Worm (Caenorhabditis elegans) whole organism, mixed stage, embryonic: ENCODE measurements around the gene spas-1.

Experiments used
- M03D4.4 ChIP-seq: sonication (generic microtip); optimal IDR thresholded peaks from 2 replicates; lab custom pipeline; 2017; ENCODE audit warnings: mild to moderate bottlenecking, missing genetic modification characterization, missing compliant biosample characterization
- bed-3 ChIP-seq: fragments of 200-800 bp; sonication (Bioruptor generic); optimal IDR thresholded peaks from 3 replicates; lab custom pipeline; 2018; ENCODE audit warnings: mild to moderate bottlenecking, missing genetic modification characterization, moderate library complexity, missing compliant biosample characterization
- blmp-1 ChIP-seq: fragments of 150-350 bp; optimal IDR thresholded peaks from 2 replicates; lab custom pipeline; 2014; ENCODE audit warnings: missing biosample characterization, missing genetic modification characterization
- ceh-39 ChIP-seq: fragments of 150-350 bp; optimal IDR thresholded peaks from 2 replicates; lab custom pipeline; 2014; ENCODE audit warnings: missing biosample characterization, missing genetic modification characterization
- ceh-43 ChIP-seq: fragments of 200-800 bp; sonication (Bioruptor generic); optimal IDR thresholded peaks from 2 replicates; lab custom pipeline; 2018; ENCODE audit warnings: mild to moderate bottlenecking, missing genetic modification characterization, moderate library complexity, missing compliant biosample characterization
- ceh-83 ChIP-seq: fragments of 200-800 bp; sonication (Bioruptor generic); optimal IDR thresholded peaks from 2 replicates; lab custom pipeline; 2018; ENCODE audit warnings: mild to moderate bottlenecking, missing genetic modification characterization, missing compliant biosample characterization
- ces-1 ChIP-seq: fragments of 150-350 bp; optimal IDR thresholded peaks from 2 replicates; lab custom pipeline; 2014; ENCODE audit warnings: missing biosample characterization, missing genetic modification reagents, missing genetic modification characterization
- cnd-1 ChIP-seq: fragments of 200-800 bp; sonication (Bioruptor generic); optimal IDR thresholded peaks from 2 replicates; lab custom pipeline; 2018; ENCODE audit warnings: mild to moderate bottlenecking, missing genetic modification characterization, missing compliant biosample characterization
- drap-1 ChIP-seq: fragments of 200-800 bp; sonication (Bioruptor generic); optimal IDR thresholded peaks from 3 replicates; lab custom pipeline; 2018; ENCODE audit warnings: mild to moderate bottlenecking, missing genetic modification characterization, missing compliant biosample characterization
- elt-3 ChIP-seq: fragments of 150-350 bp; optimal IDR thresholded peaks from 2 replicates; lab custom pipeline; 2014; ENCODE audit warnings: missing biosample characterization, missing genetic modification characterization
- flh-1 ChIP-seq: fragments of 200-800 bp; sonication (Bioruptor generic); optimal IDR thresholded peaks from 2 replicates; lab custom pipeline; 2018; ENCODE audit warnings: mild to moderate bottlenecking, missing genetic modification characterization, moderate library complexity, missing compliant biosample characterization
- ham-2 ChIP-seq: fragments of 200-800 bp; sonication (Bioruptor generic); optimal IDR thresholded peaks from 2 replicates; lab custom pipeline; 2018; ENCODE audit warnings: mild to moderate bottlenecking, missing genetic modification characterization, missing compliant biosample characterization
- hlh-1 ChIP-seq: fragments of 150-350 bp; optimal IDR thresholded peaks from 2 replicates; lab custom pipeline; 2014; ENCODE audit warnings: missing biosample characterization, missing genetic modification reagents, missing genetic modification characterization
- lin-32 ChIP-seq: fragments of 200-800 bp; sonication (Bioruptor generic); optimal IDR thresholded peaks from 2 replicates; lab custom pipeline; 2018; ENCODE audit warnings: mild to moderate bottlenecking, missing genetic modification characterization, missing compliant biosample characterization
- lsy-2 ChIP-seq: fragments of 150-350 bp; optimal IDR thresholded peaks from 2 replicates; lab custom pipeline; 2014; ENCODE audit warnings: missing biosample characterization, missing genetic modification characterization
- mab-5 ChIP-seq: fragments of 150-350 bp; optimal IDR thresholded peaks from 2 replicates; lab custom pipeline; 2014; ENCODE audit warnings: missing biosample characterization, missing genetic modification characterization
- nhr-2 ChIP-seq: fragments of 150-350 bp; optimal IDR thresholded peaks from 2 replicates; lab custom pipeline; 2014; ENCODE audit warnings: missing biosample characterization, missing genetic modification characterization
- nhr-237 ChIP-seq: fragments of 150-350 bp; optimal IDR thresholded peaks from 2 replicates; lab custom pipeline; 2014; ENCODE audit warnings: missing biosample characterization, missing genetic modification characterization
- nhr-28 ChIP-seq: fragments of 150-350 bp; optimal IDR thresholded peaks from 2 replicates; lab custom pipeline; 2014; ENCODE audit warnings: missing biosample characterization, missing genetic modification characterization
- nhr-76 ChIP-seq: sonication (generic microtip); optimal IDR thresholded peaks from 2 replicates; lab custom pipeline; 2017; ENCODE audit warnings: missing biosample characterization, missing genetic modification characterization
- pha-4 ChIP-seq: fragments of 150-350 bp; optimal IDR thresholded peaks from 2 replicates; lab custom pipeline; 2018; ENCODE audit warnings: missing biosample characterization, missing genetic modification reagents, missing genetic modification characterization
- sem-2 ChIP-seq: fragments of 200-800 bp; sonication (Bioruptor generic); optimal IDR thresholded peaks from 2 replicates; lab custom pipeline; 2018; ENCODE audit warnings: mild to moderate bottlenecking, missing genetic modification characterization, missing compliant biosample characterization
- snpc-4 ChIP-seq: fragments of 150-350 bp; optimal IDR thresholded peaks from 2 replicates; lab custom pipeline; 2014; ENCODE audit warnings: missing biosample characterization, missing genetic modification characterization
- unc-120 ChIP-seq: sonication (generic microtip); optimal IDR thresholded peaks from 2 replicates; lab custom pipeline; 2017; ENCODE audit warnings: missing genetic modification characterization, missing compliant biosample characterization; ENCODE audit not compliant: poor library complexity, severe bottlenecking
- unc-39 ChIP-seq: fragments of 150-350 bp; optimal IDR thresholded peaks from 2 replicates; lab custom pipeline; 2014; ENCODE audit warnings: missing biosample characterization, missing genetic modification characterization
- unc-62 ChIP-seq: fragments of 150-350 bp; optimal IDR thresholded peaks from 2 replicates; lab custom pipeline; 2014; ENCODE audit warnings: missing biosample characterization, missing genetic modification reagents, missing genetic modification characterization
- zip-8 ChIP-seq: fragments of 150-350 bp; optimal IDR thresholded peaks from 2 replicates; lab custom pipeline; 2014; ENCODE audit warnings: missing biosample characterization, missing genetic modification characterization
- ztf-11 ChIP-seq: fragments of 150-350 bp; optimal IDR thresholded peaks from 2 replicates; lab custom pipeline; 2014; ENCODE audit warnings: missing biosample characterization, missing genetic modification characterization

spas-1 gene

ce11 chrV:9162118-9162729, 13.4 kb upstream of the spas-1 start:
- TF ChIP-seq nhr-2 (tag; lab: Kevin White, UChicago) (no peak), flh-1 (GFP tag; lab: Kevin White, UChicago) (no peak), nhr-76 (tag; lab: Kevin White, UChicago) (no peak), lin-32 (GFP tag; lab: Kevin White, UChicago) (no peak), lsy-2 (tag; lab: Kevin White, UChicago) (no peak), elt-3 (tag; lab: Kevin White, UChicago) (no peak), ceh-83 (GFP tag; lab: Kevin White, UChicago) (no peak), zip-8 (tag; lab: Kevin White, UChicago) (no peak), nhr-28 (tag; lab: Kevin White, UChicago) (no peak), ztf-11 (tag; lab: Kevin White, UChicago) (no peak), snpc-4 (tag; lab: Kevin White, UChicago) (no peak), ceh-39 (tag; lab: Kevin White, UChicago) (no peak), ceh-43 (GFP tag; lab: Kevin White, UChicago) (no peak), unc-62 (no peak), mab-5 (tag; lab: Kevin White, UChicago) (no peak), hlh-1 (tag; lab: Kevin White, UChicago) (no peak), drap-1 (GFP tag; lab: Kevin White, UChicago) (no peak)

ce11 chrV:9162955-9163468, 12.6 kb upstream of the spas-1 start, which contains the start of gene col-145:
TSS of gene col-145 (minus strand) at chrV:9163005.
- no peak for TF ChIP-seq zip-8 (tag; lab: Kevin White, UChicago)

- no peak for TF ChIP-seq hlh-1 (tag; lab: Kevin White, UChicago)
- TF ChIP-seq ceh-43 (GFP tag; lab: Kevin White, UChicago): no peak
- no peak for TF ChIP-seq ztf-11 (tag; lab: Kevin White, UChicago)
- TF ChIP-seq pha-4 (tag; lab: Kevin White, UChicago): no peak
Observed at ce11 chrV:9163897-9164296, 11.7 kb upstream of the spas-1 start.

- TF ChIP-seq blmp-1 (tag; lab: Kevin White, UChicago) (no peak), ham-2 (peak; percentile 66)
Observed at ce11 chrV:9165073-9165699, 10.4 kb upstream of the spas-1 start, which contains the start of gene col-10. TSS of gene col-10 (minus strand) at chrV:9165307.

ce11 chrV:9166306-9166705, 9.3 kb upstream of the spas-1 start:
- TF ChIP-seq unc-39 (no peak), ceh-43 (GFP tag; lab: Kevin White, UChicago) (no peak), zip-8 (tag; lab: Kevin White, UChicago) (no peak), pha-4 (tag; lab: Kevin White, UChicago) (no peak), nhr-76 (tag; lab: Kevin White, UChicago) (no peak), nhr-237 (tag; lab: Kevin White, UChicago) (no peak), ces-1 (GFP tag; lab: Kevin White, UChicago) (no peak), bed-3 (no peak), elt-3 (tag; lab: Kevin White, UChicago) (no peak)

ce11 chrV:9168089-9168488, 7.5 kb upstream of the spas-1 start, which contains the start of gene B0222.11:
TSS of gene B0222.11 (minus strand) at chrV:9168189.
- no peak for TF ChIP-seq unc-120
- TF ChIP-seq sem-2 (GFP tag; lab: Kevin White, UChicago): no peak

- no peak for TF ChIP-seq M03D4.4 (tag; lab: Kevin White, UChicago)
- no peak for TF ChIP-seq unc-120
- no peak for TF ChIP-seq lsy-2 (tag; lab: Kevin White, UChicago)
- TF ChIP-seq sem-2 (GFP tag; lab: Kevin White, UChicago): no peak
- no peak for TF ChIP-seq ceh-39 (tag; lab: Kevin White, UChicago)
- no peak for TF ChIP-seq flh-1 (GFP tag; lab: Kevin White, UChicago)
- no peak for TF ChIP-seq unc-62
- no peak for TF ChIP-seq nhr-2 (tag; lab: Kevin White, UChicago)
- no peak for TF ChIP-seq nhr-28 (tag; lab: Kevin White, UChicago)
- no peak for TF ChIP-seq ham-2
- no peak for TF ChIP-seq cnd-1 (tag; lab: Kevin White, UChicago)
- no peak for TF ChIP-seq mab-5 (tag; lab: Kevin White, UChicago)
Observed at ce11 chrV:9172989-9173388, 2.6 kb upstream of the spas-1 start, which contains the start of gene gad-3. TSS of gene gad-3 (minus strand) at chrV:9173005.
